Worm (Caenorhabditis elegans): Measurements from ENCODE around the gene csc-1.

DNA sequence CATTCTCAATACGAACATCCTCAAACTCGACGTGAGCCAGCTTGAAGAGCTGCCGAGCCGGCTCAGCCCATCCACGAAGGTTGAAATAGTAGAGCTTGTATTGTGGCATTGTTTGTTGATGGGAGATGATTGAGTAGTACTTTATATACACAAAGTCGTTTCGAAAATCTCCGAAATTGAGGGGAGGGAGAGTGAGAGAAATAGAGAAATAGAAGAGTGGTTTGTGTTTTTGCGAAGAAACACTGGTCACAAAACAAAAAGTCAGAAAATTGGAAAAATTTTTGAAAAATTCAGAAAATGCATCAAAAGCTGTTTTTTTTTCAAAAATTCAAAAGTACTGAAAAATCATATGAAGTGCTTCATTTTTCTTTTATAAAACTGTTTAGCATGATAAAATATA lies 14.4 kb downstream of the csc-1 start, which contains the start of gene gst-24:
- no peak for TF ChIP-seq W03F9.2 (tag; optimal IDR thresholded peaks at IDR 0.05)
- no peak for TF ChIP-seq him-1 (tag; optimal IDR thresholded peaks at IDR 0.05)
